Fruit fly (Drosophila melanogaster) Kc167 (cell line): ENCODE results near the gene CG8206.

ENCODE experiments used
- h ChIP-seq: fragments of >200 bp; optimal IDR thresholded peaks from 3 replicates; lab custom pipeline; 2018; ENCODE audit warnings: missing external identifiers
- ttk ChIP-seq: sonication (Bioruptor generic); optimal IDR thresholded peaks from 2 replicates; lab custom pipeline; 2017; ENCODE audit warnings: missing external identifiers

dm6 chrX:15712409-15712808 is 26.6 kb upstream of the CG8206 start, which contains the start of gene HUWE1:
- no peak for TF ChIP-seq ttk
- TF ChIP-seq h = no peak
